Worm (Caenorhabditis elegans) whole organism, young adult: ENCODE results near the gene nfm-1.

Experiments
- ama-1 ChIP-seq, 3 experiments: fragments of 150-350 bp in 1 of 3; sonication (generic microtip) in 2 of 3; optimal IDR thresholded peaks; 2 replicates each; lab custom pipeline; 2014 to 2018; ENCODE audit warnings: missing biosample characterization in 2 of 3, missing genetic modification characterization in 2 of 3, missing genetic modification reagents in 2 of 3
- dpl-1 ChIP-seq: fragments of 150-350 bp; optimal IDR thresholded peaks from 2 replicates; lab custom pipeline; 2014; ENCODE audit warnings: missing biosample characterization, missing genetic modification reagents, missing genetic modification characterization
- lin-40 ChIP-seq: sonication (generic microtip); optimal IDR thresholded peaks from 2 replicates; lab custom pipeline; 2016; ENCODE audit warnings: missing genetic modification characterization, mild to moderate bottlenecking, missing compliant biosample characterization, missing genotype, missing genetic modification reagents
- mxl-1 ChIP-seq: sonication (generic microtip); optimal IDR thresholded peaks from 2 replicates; lab custom pipeline; 2016; ENCODE audit warnings: missing genetic modification characterization, missing compliant biosample characterization
- pha-4 ChIP-seq: fragments of 150-350 bp; sonication (generic microtip); optimal IDR thresholded peaks from 2 replicates; lab custom pipeline; 2014; ENCODE audit warnings: missing biosample characterization, missing genetic modification reagents, missing genetic modification characterization
- unc-130 ChIP-seq: sonication (generic microtip); optimal IDR thresholded peaks from 2 replicates; lab custom pipeline; 2016; ENCODE audit warnings: missing genetic modification reagents, missing genetic modification characterization, missing compliant biosample characterization
- unc-62 ChIP-seq: fragments of 150-350 bp; optimal IDR thresholded peaks from 2 replicates; lab custom pipeline; 2014; ENCODE audit warnings: missing biosample characterization, missing genetic modification reagents, missing genetic modification characterization
- zfh-2 ChIP-seq: fragments of 200-800 bp; sonication (Bioruptor generic); conservative IDR thresholded peaks from 2 replicates; pipeline ENCODE4 v1.3.6; 2022; ENCODE audit warnings: missing genetic modification reagents, missing genetic modification characterization, missing compliant biosample characterization
- ztf-3 ChIP-seq: fragments of 200-800 bp; sonication (Bioruptor generic); optimal IDR thresholded peaks from 2 replicates; lab custom pipeline; 2018; ENCODE audit warnings: mild to moderate bottlenecking, missing genetic modification characterization, missing compliant biosample characterization

- no peak for TF ChIP-seq zfh-2 (GFP tag; lab: Robert Waterston, UW)
- TF ChIP-seq unc-62 (GFP tag; lab: Kevin White, UChicago), result no peak
- no peak for TF ChIP-seq pha-4 (tag; lab: Kevin White, UChicago)
- TF ChIP-seq mxl-1 (tag; lab: Kevin White, UChicago), result no peak
- TF ChIP-seq dpl-1 (GFP tag; lab: Kevin White, UChicago), result no peak
- no peak for TF ChIP-seq ztf-3 (GFP tag; lab: Kevin White, UChicago)
- no peak for TF ChIP-seq ama-1 (optimal IDR thresholded peaks at IDR 0.05; lab: Kevin White, UChicago)
- no peak for TF ChIP-seq ama-1 (GFP tag; optimal IDR thresholded peaks at IDR 0.05; lab: Kevin White, UChicago)
- TF ChIP-seq unc-130 (GFP tag; lab: Kevin White, UChicago), result no peak
- no peak for TF ChIP-seq lin-40 (tag; lab: Kevin White, UChicago)
Observed at ce11 chrIII:6170038-6170437, 10.8 kb downstream of the nfm-1 start.
